Worm (Caenorhabditis elegans) whole organism, L2 larva: ENCODE data around the gene end-1.

Source experiments
- R02D3.7 ChIP-seq: fragments of 150-350 bp; optimal IDR thresholded peaks from 2 replicates; lab custom pipeline; 2014; ENCODE audit warnings: missing biosample characterization, missing genetic modification characterization
- ZK546.5 ChIP-seq: sonication (generic microtip); optimal IDR thresholded peaks from 2 replicates; lab custom pipeline; 2017; ENCODE audit warnings: missing biosample characterization, missing genetic modification characterization
- alr-1 ChIP-seq: fragments of 150-350 bp; optimal IDR thresholded peaks from 2 replicates; lab custom pipeline; 2014; ENCODE audit warnings: missing biosample characterization, missing genetic modification characterization
- ama-1 ChIP-seq: fragments of 150-350 bp; optimal IDR thresholded peaks from 2 replicates; lab custom pipeline; 2018; ENCODE audit warnings: inconsistent platforms
- ceh-16 ChIP-seq: fragments of 150-350 bp; optimal IDR thresholded peaks from 2 replicates; lab custom pipeline; 2014; ENCODE audit warnings: missing biosample characterization, missing genetic modification characterization
- lin-13 ChIP-seq: fragments of 150-350 bp; optimal IDR thresholded peaks from 2 replicates; lab custom pipeline; 2014; ENCODE audit warnings: missing biosample characterization, missing genetic modification reagents, missing genetic modification characterization
- lin-39 ChIP-seq: fragments of 150-350 bp; optimal IDR thresholded peaks from 2 replicates; lab custom pipeline; 2014; ENCODE audit warnings: missing biosample characterization, missing genetic modification reagents, missing genetic modification characterization
- lsy-2 ChIP-seq, 2 experiments: fragments of 150-350 bp in 1 of 2; sonication (generic microtip) in 1 of 2; optimal IDR thresholded peaks; 2 replicates each; lab custom pipeline; 2014 to 2017; ENCODE audit warnings: missing biosample characterization in 2 of 2, missing genetic modification characterization in 2 of 2

DNA sequence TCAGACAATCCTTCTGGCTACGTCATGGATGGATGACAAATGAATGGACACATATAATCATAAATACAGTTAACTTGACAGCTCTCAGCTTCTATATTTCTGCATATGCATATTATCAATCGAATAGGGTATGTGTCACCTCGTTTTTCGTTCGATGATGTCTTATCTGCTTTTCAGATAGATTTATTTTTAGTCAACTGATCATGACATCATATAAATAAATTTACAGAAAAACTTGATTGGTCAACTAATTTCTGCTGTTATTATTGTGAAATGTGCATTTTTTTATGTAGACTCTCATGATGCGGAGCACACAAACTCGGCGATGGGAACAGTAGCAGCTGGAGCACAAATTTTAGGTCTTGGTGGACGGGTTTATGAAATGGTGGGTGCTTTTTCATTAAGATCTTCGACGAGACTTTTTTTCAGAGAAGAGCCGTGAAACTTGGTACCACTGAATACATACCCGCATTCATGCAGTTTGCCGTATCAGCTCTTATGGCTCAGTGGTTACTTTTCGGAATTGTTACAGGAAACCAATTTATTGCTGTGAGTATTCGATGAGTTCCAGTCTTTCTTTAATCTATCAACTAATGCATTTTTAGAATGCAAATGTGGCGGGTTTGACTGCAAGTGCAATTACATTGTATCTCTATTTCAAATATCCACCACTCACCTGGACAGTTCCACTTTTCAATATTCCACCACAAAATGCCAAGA is 29.4 kb upstream of the end-1 start:
- TF ChIP-seq lsy-2 (tag; optimal IDR thresholded peaks at IDR 0.05; lab: Kevin White, UChicago) (no peak), alr-1 (tag; lab: Kevin White, UChicago) (no peak), R02D3.7 (tag; lab: Kevin White, UChicago) (no peak), ceh-16 (tag; lab: Kevin White, UChicago) (no peak), lin-13 (no peak), ama-1 (no peak), lin-39 (tag; lab: Kevin White, UChicago) (no peak), ZK546.5 (tag; lab: Kevin White, UChicago) (no peak)
